Worm (Caenorhabditis elegans): ENCODE measurements around the gene F35D11.3.

ce11 chrII:4638891-4639290, 30.7 kb downstream of the F35D11.3 start:
- TF ChIP-seq dao-5 (tag; optimal IDR thresholded peaks at IDR 0.05) (no peak), him-1 (tag; optimal IDR thresholded peaks at IDR 0.05) (no peak), W03F9.2 (tag; optimal IDR thresholded peaks at IDR 0.05) (no peak)

Measured in whole organism, L4/young adult.